Fruit fly (Drosophila melanogaster) whole organism, embryonic: ENCODE results near the gene CG43249.

Experiments used
- Antp ChIP-seq: fragments of 200-800 bp; sonication (Bioruptor generic); optimal IDR thresholded peaks from 3 replicates; lab custom pipeline; 2016; ENCODE audit warnings: missing biosample characterization, missing genetic modification characterization
- B-H1 ChIP-seq: fragments of 200-800 bp; sonication (Bioruptor generic); IDR thresholded peaks from 3 replicates; pipeline ENCODE4 v1.3.6; 2022; ENCODE audit warnings: missing biosample characterization, missing genetic modification characterization
- CG10321 ChIP-seq: fragments of 200-800 bp; sonication (Bioruptor generic); IDR thresholded peaks from 2 replicates; pipeline ENCODE4 v1.3.6; 2022; ENCODE audit warnings: missing biosample characterization, missing genetic modification characterization
- CG10959 ChIP-seq: fragments of 200-800 bp; sonication (Bioruptor generic); IDR thresholded peaks from 2 replicates; pipeline ENCODE4 v1.3.6; 2022; ENCODE audit warnings: missing biosample characterization, missing genetic modification characterization
- CG12299 ChIP-seq: fragments of 200-800 bp; sonication (Bioruptor generic); optimal IDR thresholded peaks from 2 replicates; lab custom pipeline; 2018; ENCODE audit warnings: missing biosample characterization, mild to moderate bottlenecking, missing genetic modification characterization
- CG15269 ChIP-seq: fragments of 200-800 bp; sonication (Bioruptor generic); optimal IDR thresholded peaks from 2 replicates; lab custom pipeline; 2018; ENCODE audit warnings: missing biosample characterization, mild to moderate bottlenecking, missing genetic modification characterization, moderate library complexity
- CG16813 ChIP-seq: fragments of 200-800 bp; sonication (Bioruptor generic); IDR thresholded peaks from 3 replicates; pipeline ENCODE4 v1.3.6; 2022; ENCODE audit warnings: missing biosample characterization, missing genetic modification characterization; ENCODE audit not compliant: partially characterized antibody
- CG17359 ChIP-seq: fragments of 200-800 bp; sonication (Bioruptor generic); optimal IDR thresholded peaks from 3 replicates; lab custom pipeline; 2018; ENCODE audit warnings: missing biosample characterization, mild to moderate bottlenecking, missing genetic modification characterization, moderate library complexity
- CG18262 ChIP-seq: fragments of 200-800 bp; optimal IDR thresholded peaks from 3 replicates; lab custom pipeline; 2019; ENCODE audit warnings: missing biosample characterization, mild to moderate bottlenecking, missing genetic modification characterization, moderate library complexity
- CG2129 ChIP-seq: fragments of 200-800 bp; sonication (Bioruptor generic); IDR thresholded peaks from 2 replicates; pipeline ENCODE4 v1.3.6; 2022; ENCODE audit warnings: missing biosample characterization, missing genetic modification characterization; ENCODE audit not compliant: partially characterized antibody
- CG31441 ChIP-seq: fragments of 200-800 bp; sonication (Bioruptor generic); IDR thresholded peaks from 2 replicates; pipeline ENCODE4 v1.3.6; 2022; ENCODE audit warnings: missing biosample characterization, missing genetic modification characterization
- CG34376 ChIP-seq: fragments of 200-800 bp; sonication (Bioruptor generic); optimal IDR thresholded peaks from 2 replicates; lab custom pipeline; 2018; ENCODE audit warnings: missing biosample characterization, mild to moderate bottlenecking, missing genetic modification characterization
- CG6689 ChIP-seq: fragments of 200-800 bp; sonication (Bioruptor generic); IDR thresholded peaks from 2 replicates; pipeline ENCODE4 v1.3.6; 2022; ENCODE audit warnings: missing biosample characterization, missing genetic modification characterization
- CG9215 ChIP-seq: fragments of 200-800 bp; sonication (Bioruptor generic); IDR thresholded peaks from 2 replicates; pipeline ENCODE4 v1.3.6; 2022; ENCODE audit warnings: missing biosample characterization, missing genetic modification characterization
- CoRest ChIP-seq: fragments of 200-800 bp; sonication (Bioruptor generic); optimal IDR thresholded peaks from 3 replicates; lab custom pipeline; 2018; ENCODE audit warnings: missing biosample characterization, mild to moderate bottlenecking, missing genetic modification characterization, moderate library complexity
- Ets65A ChIP-seq: fragments of 200-800 bp; sonication (Bioruptor generic); peaks from one replicate; lab custom pipeline; 2016; ENCODE audit warnings: missing biosample characterization, missing genetic modification characterization
- Gsc ChIP-seq: fragments of 200-800 bp; sonication (Bioruptor generic); IDR thresholded peaks from 2 replicates; pipeline ENCODE4 v1.3.6; 2022; ENCODE audit warnings: missing biosample characterization, missing genetic modification characterization
- Hr51 ChIP-seq, 2 experiments: fragments of 200-800 bp; sonication (Bioruptor generic); optimal IDR thresholded peaks; 2 replicates in 1 of 2; 3 replicates in 1 of 2; lab custom pipeline; 2016 to 2018; ENCODE audit warnings: missing biosample characterization in 2 of 2, missing genetic modification characterization in 2 of 2, mild to moderate bottlenecking in 1 of 2, moderate library complexity in 1 of 2
- Oli ChIP-seq: fragments of 200-800 bp; sonication (Bioruptor generic); optimal IDR thresholded peaks from 2 replicates; lab custom pipeline; 2018; ENCODE audit warnings: missing biosample characterization, mild to moderate bottlenecking, missing genetic modification characterization, moderate library complexity
- Ptx1 ChIP-seq: fragments of 200-800 bp; sonication (Bioruptor generic); IDR thresholded peaks from 2 replicates; pipeline ENCODE4 v1.3.6; 2022; ENCODE audit warnings: missing biosample characterization, missing genetic modification characterization
- Sox102F ChIP-seq: fragments of 200-800 bp; sonication (Bioruptor generic); optimal IDR thresholded peaks from 2 replicates; lab custom pipeline; 2018; ENCODE audit warnings: missing biosample characterization, mild to moderate bottlenecking, missing genetic modification characterization, moderate library complexity
- Taf1 ChIP-seq: fragments of 200-800 bp; sonication (Bioruptor generic); IDR thresholded peaks from 2 replicates; pipeline ENCODE4 v1.3.6; 2022; ENCODE audit warnings: missing biosample characterization, missing genetic modification characterization
- Vsx1 ChIP-seq: fragments of 200-800 bp; sonication (Bioruptor generic); optimal IDR thresholded peaks from 2 replicates; lab custom pipeline; 2017; ENCODE audit warnings: missing biosample characterization, mild to moderate bottlenecking, missing genetic modification characterization, missing genetic modification reagents
- ab ChIP-seq: fragments of 200-800 bp; sonication (Bioruptor generic); optimal IDR thresholded peaks from 2 replicates; lab custom pipeline; 2016; ENCODE audit warnings: missing biosample characterization, missing genetic modification characterization
- al ChIP-seq: fragments of 200-800 bp; sonication (Bioruptor generic); IDR thresholded peaks from 2 replicates; pipeline ENCODE4 v1.3.6; 2022; ENCODE audit warnings: missing biosample characterization, missing genetic modification characterization
- ci ChIP-seq: fragments of 200-800 bp; sonication (Bioruptor generic); IDR thresholded peaks from 3 replicates; pipeline ENCODE4 v1.3.6; 2022; ENCODE audit warnings: missing biosample characterization, missing genetic modification characterization
- crp ChIP-seq, 2 experiments: fragments of 200-800 bp; sonication (Bioruptor generic); optimal IDR thresholded peaks; 2 replicates in 1 of 2; 3 replicates in 1 of 2; lab custom pipeline; 2017; ENCODE audit warnings: missing biosample characterization in 2 of 2, missing genetic modification characterization in 2 of 2, mild to moderate bottlenecking in 1 of 2, moderate library complexity in 1 of 2
- cwo ChIP-seq: fragments of 200-800 bp; sonication (Bioruptor generic); optimal IDR thresholded peaks from 3 replicates; lab custom pipeline; 2017; ENCODE audit warnings: missing biosample characterization, missing genetic modification characterization, mild to moderate bottlenecking, moderate library complexity, missing genetic modification reagents
- dmrt11E ChIP-seq: fragments of 200-800 bp; sonication (Bioruptor generic); optimal IDR thresholded peaks from 3 replicates; lab custom pipeline; 2018; ENCODE audit warnings: missing biosample characterization, mild to moderate bottlenecking, missing genetic modification characterization, moderate library complexity
- dmrt99B ChIP-seq: fragments of 200-800 bp; sonication (Bioruptor generic); optimal IDR thresholded peaks from 2 replicates; lab custom pipeline; 2018; ENCODE audit warnings: missing biosample characterization, mild to moderate bottlenecking, missing genetic modification characterization, moderate library complexity
- fd96Cb ChIP-seq: fragments of 200-800 bp; sonication (Bioruptor generic); optimal IDR thresholded peaks from 2 replicates; lab custom pipeline; 2018; ENCODE audit warnings: missing biosample characterization, mild to moderate bottlenecking, missing genetic modification characterization, moderate library complexity
- gfzf ChIP-seq: fragments of 200-800 bp; sonication (Bioruptor generic); optimal IDR thresholded peaks from 2 replicates; lab custom pipeline; 2016; ENCODE audit warnings: missing biosample characterization, mild to moderate bottlenecking, missing genetic modification characterization, moderate library complexity
- hkb ChIP-seq, 2 experiments: fragments of 200-800 bp in 1 of 2; fragments of >200 bp in 1 of 2; sonication (Bioruptor generic) in 1 of 2; IDR thresholded peaks in 1 of 2; optimal IDR thresholded peaks in 1 of 2; 2 replicates each; pipeline versions ENCODE4 v1.3.6 to Lab custom; 2017 to 2022; ENCODE audit warnings: missing biosample characterization in 1 of 2, missing genetic modification characterization in 1 of 2
- kay ChIP-seq: fragments of 200-800 bp; sonication (Bioruptor generic); optimal IDR thresholded peaks from 2 replicates; lab custom pipeline; 2016; ENCODE audit warnings: missing biosample characterization, missing genetic modification characterization
- ken ChIP-seq: fragments of 200-800 bp; sonication (Bioruptor generic); IDR thresholded peaks from 3 replicates; pipeline ENCODE4 v1.3.6; 2022; ENCODE audit warnings: missing biosample characterization, missing genetic modification characterization
- knrl ChIP-seq: fragments of 200-800 bp; sonication (Bioruptor generic); IDR thresholded peaks from 3 replicates; pipeline ENCODE4 v1.3.6; 2022; ENCODE audit warnings: missing biosample characterization, missing genetic modification characterization; ENCODE audit not compliant: partially characterized antibody
- lbe ChIP-seq: fragments of 200-800 bp; sonication (Bioruptor generic); optimal IDR thresholded peaks from 2 replicates; lab custom pipeline; 2016; ENCODE audit warnings: missing biosample characterization, mild to moderate bottlenecking, missing genetic modification characterization
- lilli ChIP-seq: fragments of 200-800 bp; sonication (Bioruptor generic); optimal IDR thresholded peaks from 3 replicates; lab custom pipeline; 2016; ENCODE audit warnings: missing biosample characterization, missing genetic modification characterization
- p53 ChIP-seq: fragments of 200-800 bp; sonication (Bioruptor generic); optimal IDR thresholded peaks from 2 replicates; lab custom pipeline; 2016; ENCODE audit warnings: missing biosample characterization, missing genetic modification characterization
- phol ChIP-seq: fragments of 200-800 bp; sonication (Bioruptor generic); optimal IDR thresholded peaks from 3 replicates; lab custom pipeline; 2018; ENCODE audit warnings: missing biosample characterization, mild to moderate bottlenecking, missing genetic modification characterization, moderate library complexity
- pum ChIP-seq: fragments of 200-800 bp; sonication (Bioruptor generic); optimal IDR thresholded peaks from 2 replicates; lab custom pipeline; 2016; ENCODE audit warnings: missing biosample characterization, missing genetic modification characterization
- row ChIP-seq: fragments of 200-800 bp; sonication (Bioruptor generic); IDR thresholded peaks from 3 replicates; pipeline ENCODE4 v1.3.6; 2022; ENCODE audit warnings: missing biosample characterization, missing genetic modification characterization
- sens ChIP-seq: fragments of 200-800 bp; sonication (Bioruptor generic); peaks from one replicate; lab custom pipeline; 2016; ENCODE audit warnings: missing biosample characterization, missing genetic modification characterization
- ttk ChIP-seq: fragments of 200-800 bp; sonication (Bioruptor generic); IDR thresholded peaks from 2 replicates; pipeline ENCODE4 v2.1.2; 2022; ENCODE audit warnings: missing biosample characterization, missing genetic modification characterization

The CG43249 gene

DNA sequence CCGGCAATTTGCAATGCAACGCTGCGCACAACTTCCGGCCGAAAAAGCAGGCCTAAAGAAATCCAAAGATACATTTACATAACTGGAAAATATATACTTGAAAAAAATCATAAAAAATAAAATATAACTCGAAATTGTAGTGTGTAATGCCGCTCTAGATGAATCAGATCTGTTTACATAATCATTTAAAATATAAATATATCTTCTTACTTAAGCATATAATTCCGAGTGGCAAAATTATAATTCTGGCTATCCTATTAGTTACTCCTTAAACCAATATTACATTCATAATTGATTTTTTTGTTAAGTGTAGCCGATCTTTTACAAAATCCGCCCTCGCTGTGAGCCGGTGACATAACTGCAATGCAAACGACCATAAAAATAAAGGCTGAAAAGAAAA, 35.4 kb downstream of the CG43249 start:
- TF ChIP-seq Vsx1 (GFP tag; lab: Kevin White, UChicago): no peak
- TF ChIP-seq Gsc (GFP tag; lab: Robert Waterston, UW): no peak
- TF ChIP-seq dmrt11E (tag; lab: Kevin White, UChicago): no peak
- TF ChIP-seq Sox102F (GFP tag; lab: Kevin White, UChicago): peak; percentile 59
- peak; percentile 18 for TF ChIP-seq phol (tag; lab: Kevin White, UChicago)
- TF ChIP-seq Antp (GFP tag; lab: Kevin White, UChicago): no peak
- TF ChIP-seq lilli (GFP tag; lab: Kevin White, UChicago): no peak
- no peak for TF ChIP-seq lbe (GFP tag; lab: Kevin White, UChicago)
- TF ChIP-seq ttk: 0 out of 2 replicates have a peak, but pooled peaks have one; percentile 25
- no peak for TF ChIP-seq ken (GFP tag; lab: Robert Waterston, UW)
- TF ChIP-seq Ets65A (GFP tag; lab: Kevin White, UChicago): peak; percentile 57
- no peak for TF ChIP-seq B-H1
- no peak for TF ChIP-seq Taf1 (GFP tag; lab: Robert Waterston, UW)
- TF ChIP-seq Oli (tag; lab: Kevin White, UChicago): peak; percentile 9
- TF ChIP-seq al (GFP tag; lab: Robert Waterston, UW): no peak
- 0 out of 2 replicates have a peak, but pooled peaks have one; percentile 17 for TF ChIP-seq CG6689
- no peak for TF ChIP-seq CG16813 (GFP tag; lab: Robert Waterston, UW)
- peak; percentile 57 for TF ChIP-seq dmrt99B (tag; lab: Kevin White, UChicago)
- peak in 1 of 2 experiments; percentile 52 for TF ChIP-seq Hr51 (GFP tag; optimal IDR thresholded peaks at IDR 0.05; lab: Kevin White, UChicago)
- TF ChIP-seq CG17359 (tag; lab: Kevin White, UChicago): peak; percentile 40
- no peak for TF ChIP-seq CG10321 (GFP tag; lab: Robert Waterston, UW)
- no peak for TF ChIP-seq CG9215 (GFP tag; lab: Robert Waterston, UW)
- TF ChIP-seq CG12299 (tag; lab: Kevin White, UChicago): no peak
- TF ChIP-seq ci (GFP tag; lab: Robert Waterston, UW): 0 out of 3 replicates have a peak, but pooled peaks have one; percentile 9
- TF ChIP-seq pum (GFP tag; lab: Kevin White, UChicago): no peak
- peak; percentile 2 for TF ChIP-seq CoRest (tag; lab: Kevin White, UChicago)
- peak; percentile 37; the same call in 1 of the 2 replicates for TF ChIP-seq Ptx1
- TF ChIP-seq knrl (GFP tag; lab: Robert Waterston, UW): no peak
- no peak for TF ChIP-seq CG34376
- no peak for TF ChIP-seq cwo (GFP tag; lab: Kevin White, UChicago)
- no peak for TF ChIP-seq CG2129 (GFP tag; lab: Robert Waterston, UW)
- no peak for TF ChIP-seq gfzf (GFP tag; lab: Kevin White, UChicago)
- peak; percentile 42; the same call in 1 of the 2 replicates for TF ChIP-seq CG31441
- no peak for TF ChIP-seq kay (GFP tag; lab: Kevin White, UChicago)
- TF ChIP-seq CG15269 (tag; lab: Kevin White, UChicago): peak; percentile 17
- no peak for TF ChIP-seq hkb (optimal IDR thresholded peaks at IDR 0.05; lab: Kevin White, UChicago)
- TF ChIP-seq hkb (GFP tag; IDR thresholded peaks at IDR 0.05; lab: Robert Waterston, UW): peak; percentile 53
- peak; percentile 23; the same call in 1 of the 3 replicates for TF ChIP-seq row (GFP tag; lab: Robert Waterston, UW)
- no peak for TF ChIP-seq crp (GFP tag; optimal IDR thresholded peaks at IDR 0.05; lab: Kevin White, UChicago)
- no peak for TF ChIP-seq ab (GFP tag; lab: Kevin White, UChicago)
- no peak for TF ChIP-seq sens (GFP tag; lab: Kevin White, UChicago)
- no peak for TF ChIP-seq CG10959 (GFP tag; lab: Robert Waterston, UW)
- TF ChIP-seq p53 (GFP tag; lab: Kevin White, UChicago): no peak
- TF ChIP-seq fd96Cb (tag; lab: Kevin White, UChicago): peak; percentile 0
- no peak for TF ChIP-seq CG18262 (tag; lab: Kevin White, UChicago)
